Worm (Caenorhabditis elegans): Measurements from ENCODE around the gene C09F12.2.

ce11 chrX:11093985-11094593 lies 40.4 kb downstream of the C09F12.2 start:
- TF ChIP-seq ama-1 (optimal IDR thresholded peaks at IDR 0.05) (no peak), B0310.2 (tag; optimal IDR thresholded peaks at IDR 0.05) (no peak), hmbx-1 (tag; optimal IDR thresholded peaks at IDR 0.05) (no peak), sea-1 (GFP tag; conservative IDR thresholded peaks at IDR 0.05) (peak; percentile 49; the same call in 1 of the 2 replicates), tbx-11 (GFP tag; IDR thresholded peaks at IDR 0.05) (peak; percentile 70), scrt-1 (GFP tag; IDR thresholded peaks at IDR 0.05) (peak; percentile 71), ceh-13 (GFP tag; optimal IDR thresholded peaks at IDR 0.05) (peak; percentile 26), ceh-36 (tag; optimal IDR thresholded peaks at IDR 0.05) (no peak), tra-4 (tag; optimal IDR thresholded peaks at IDR 0.05) (peak; percentile 5), flt-1 (GFP tag; IDR thresholded peaks at IDR 0.05) (peak; percentile 74), tbx-37 (GFP tag; conservative IDR thresholded peaks at IDR 0.05) (peak; percentile 67)

Measured in whole organism, early embryonic.